Fruit fly (Drosophila melanogaster) whole organism, embryonic: Measurements from ENCODE around the gene PRL-1.

Experiments
- Atf-2 ChIP-seq: fragments of 200-800 bp; sonication (Bioruptor generic); optimal IDR thresholded peaks from 2 replicates; lab custom pipeline; 2016; ENCODE audit warnings: missing biosample characterization, missing genetic modification characterization
- Bdp1 ChIP-seq: fragments of 200-800 bp; sonication (Bioruptor generic); optimal IDR thresholded peaks from 3 replicates; lab custom pipeline; 2016; ENCODE audit warnings: missing biosample characterization, missing genetic modification characterization
- Blimp-1 ChIP-seq: fragments of 200-800 bp; sonication (Bioruptor generic); optimal IDR thresholded peaks from 3 replicates; lab custom pipeline; 2018; ENCODE audit warnings: missing biosample characterization, missing genetic modification characterization, mild to moderate bottlenecking, moderate library complexity, missing genetic modification reagents
- Bteb2 ChIP-seq: fragments of 200-800 bp; sonication (Bioruptor generic); optimal IDR thresholded peaks from 2 replicates; lab custom pipeline; 2016; ENCODE audit warnings: missing biosample characterization, missing genetic modification characterization
- CG10209 ChIP-seq: fragments of 200-800 bp; sonication (Bioruptor generic); optimal IDR thresholded peaks from 3 replicates; lab custom pipeline; 2017; ENCODE audit warnings: missing biosample characterization, mild to moderate bottlenecking, missing genetic modification characterization, missing genetic modification reagents
- CG10543 ChIP-seq: fragments of 200-800 bp; sonication (Bioruptor generic); optimal IDR thresholded peaks from 3 replicates; lab custom pipeline; 2017; ENCODE audit warnings: missing biosample characterization, mild to moderate bottlenecking, missing genetic modification characterization, moderate library complexity
- CG12071 ChIP-seq: fragments of 200-800 bp; sonication (Bioruptor generic); optimal IDR thresholded peaks from 3 replicates; lab custom pipeline; 2018; ENCODE audit warnings: missing biosample characterization, mild to moderate bottlenecking, missing genetic modification characterization
- CG12942 ChIP-seq: fragments of 200-800 bp; sonication (Bioruptor generic); optimal IDR thresholded peaks from 3 replicates; lab custom pipeline; 2016; ENCODE audit warnings: missing biosample characterization, missing genetic modification characterization
- CG14014 ChIP-seq: fragments of 200-800 bp; sonication (Bioruptor generic); IDR thresholded peaks from 2 replicates; pipeline ENCODE4 v1.3.6; 2022; ENCODE audit warnings: missing biosample characterization, missing genetic modification characterization
- CG14860 ChIP-seq: fragments of 200-800 bp; sonication (Bioruptor generic); IDR thresholded peaks from 3 replicates; pipeline ENCODE4 v1.3.6; 2022; ENCODE audit warnings: missing biosample characterization, missing genetic modification characterization; ENCODE audit not compliant: partially characterized antibody
- CG15269 ChIP-seq: fragments of 200-800 bp; sonication (Bioruptor generic); optimal IDR thresholded peaks from 2 replicates; lab custom pipeline; 2018; ENCODE audit warnings: missing biosample characterization, mild to moderate bottlenecking, missing genetic modification characterization, moderate library complexity
- CG15696 ChIP-seq: fragments of 200-800 bp; sonication (Bioruptor generic); optimal IDR thresholded peaks from 2 replicates; lab custom pipeline; 2019; ENCODE audit warnings: missing biosample characterization, mild to moderate bottlenecking, missing genetic modification characterization, moderate library complexity
- CG1602 ChIP-seq: fragments of 200-800 bp; sonication (Bioruptor generic); optimal IDR thresholded peaks from 3 replicates; lab custom pipeline; 2016; ENCODE audit warnings: missing biosample characterization, missing genetic modification characterization
- CG16813 ChIP-seq: fragments of 200-800 bp; sonication (Bioruptor generic); IDR thresholded peaks from 3 replicates; pipeline ENCODE4 v1.3.6; 2022; ENCODE audit warnings: missing biosample characterization, missing genetic modification characterization; ENCODE audit not compliant: partially characterized antibody
- CG16815 ChIP-seq: fragments of 200-800 bp; sonication (Bioruptor generic); optimal IDR thresholded peaks from 3 replicates; lab custom pipeline; 2017; ENCODE audit warnings: missing biosample characterization, mild to moderate bottlenecking, missing genetic modification characterization
- CG17912 ChIP-seq: fragments of 200-800 bp; sonication (Bioruptor generic); optimal IDR thresholded peaks from 2 replicates; lab custom pipeline; 2018; ENCODE audit warnings: missing biosample characterization, mild to moderate bottlenecking, missing genetic modification characterization
- CG2116 ChIP-seq: fragments of 200-800 bp; sonication (Bioruptor generic); optimal IDR thresholded peaks from 3 replicates; lab custom pipeline; 2018; ENCODE audit warnings: missing biosample characterization, mild to moderate bottlenecking, missing genetic modification characterization
- CG30020 ChIP-seq: fragments of 200-800 bp; optimal IDR thresholded peaks from 2 replicates; lab custom pipeline; 2019; ENCODE audit warnings: missing biosample characterization, mild to moderate bottlenecking, missing genetic modification characterization, moderate library complexity
- CG31224 ChIP-seq: fragments of 200-800 bp; sonication (Bioruptor generic); IDR thresholded peaks from 2 replicates; pipeline ENCODE4 v1.3.6; 2022; ENCODE audit warnings: missing biosample characterization, missing genetic modification characterization
- CG34224 ChIP-seq: fragments of 200-800 bp; sonication (Bioruptor generic); IDR thresholded peaks from 3 replicates; pipeline ENCODE4 v1.3.6; 2022; ENCODE audit warnings: missing biosample characterization, missing genetic modification characterization; ENCODE audit not compliant: partially characterized antibody
- CG4424 ChIP-seq: fragments of 200-800 bp; sonication (Bioruptor generic); optimal IDR thresholded peaks from 3 replicates; lab custom pipeline; 2016; ENCODE audit warnings: missing biosample characterization, missing genetic modification characterization
- CG4617 ChIP-seq: fragments of 200-800 bp; sonication (Bioruptor generic); optimal IDR thresholded peaks from 3 replicates; lab custom pipeline; 2016; ENCODE audit warnings: missing biosample characterization, missing genetic modification characterization, borderline replicate concordance
- CG6272 ChIP-seq: fragments of 200-800 bp; sonication (Bioruptor generic); IDR thresholded peaks from 2 replicates; pipeline ENCODE4 v1.3.6; 2022; ENCODE audit warnings: missing biosample characterization, missing genetic modification characterization
- CG6813 ChIP-seq: fragments of 200-800 bp; sonication (Bioruptor generic); optimal IDR thresholded peaks from 2 replicates; lab custom pipeline; 2017; ENCODE audit warnings: missing biosample characterization, missing genetic modification characterization, mild to moderate bottlenecking, moderate library complexity, missing genetic modification reagents
- CG7372 ChIP-seq: fragments of 200-800 bp; sonication (Bioruptor generic); IDR thresholded peaks from 2 replicates; pipeline ENCODE4 v1.3.6; 2022; ENCODE audit warnings: missing biosample characterization, missing genetic modification characterization
- CG7556 ChIP-seq: fragments of 200-800 bp; sonication (Bioruptor generic); optimal IDR thresholded peaks from 2 replicates; lab custom pipeline; 2017; ENCODE audit warnings: missing biosample characterization, mild to moderate bottlenecking, missing genetic modification characterization
- Dll ChIP-seq: fragments of 200-800 bp; sonication (Bioruptor generic); IDR thresholded peaks from 4 replicates; pipeline ENCODE4 v1.3.6; 2022; ENCODE audit warnings: missing biosample characterization, missing genetic modification characterization; ENCODE audit not compliant: partially characterized antibody
- GATAe ChIP-seq: fragments of 200-800 bp; sonication (Bioruptor generic); conservative IDR thresholded peaks from 2 replicates; pipeline ENCODE4 v1.3.6; 2022; ENCODE audit warnings: missing biosample characterization, missing genetic modification characterization
- H2.0 ChIP-seq: fragments of 200-800 bp; sonication (Bioruptor generic); IDR thresholded peaks from 2 replicates; pipeline ENCODE4 v1.3.6; 2022; ENCODE audit warnings: missing biosample characterization, missing genetic modification characterization
- HmgD ChIP-seq: fragments of 200-800 bp; sonication (Bioruptor generic); optimal IDR thresholded peaks from 3 replicates; lab custom pipeline; 2016; ENCODE audit warnings: missing biosample characterization, missing genetic modification characterization
- Meics ChIP-seq: fragments of 200-800 bp; sonication (Bioruptor generic); optimal IDR thresholded peaks from 2 replicates; lab custom pipeline; 2017; ENCODE audit warnings: missing biosample characterization, mild to moderate bottlenecking, missing genetic modification characterization
- Side ChIP-seq: fragments of 200-800 bp; sonication (Bioruptor generic); optimal IDR thresholded peaks from 2 replicates; lab custom pipeline; 2016; ENCODE audit warnings: missing biosample characterization, missing genetic modification characterization
- Sry-δ ChIP-seq: fragments of 200-800 bp; sonication (Bioruptor generic); optimal IDR thresholded peaks from 2 replicates; lab custom pipeline; 2016; ENCODE audit warnings: missing biosample characterization, missing genetic modification characterization
- Trl ChIP-seq, 3 experiments: fragments of >200 bp in 2 of 3; fragments of 200-800 bp in 1 of 3; sonication (Bioruptor generic) in 1 of 3; optimal IDR thresholded peaks; 2 replicates in 1 of 3; 3 replicates in 2 of 3; lab custom pipeline; 2016 to 2017; ENCODE audit warnings: missing biosample characterization in 1 of 3, missing genetic modification characterization in 1 of 3
- YL-1 ChIP-seq: fragments of 200-800 bp; sonication (Bioruptor generic); optimal IDR thresholded peaks from 3 replicates; lab custom pipeline; 2017; ENCODE audit warnings: missing biosample characterization, mild to moderate bottlenecking, missing genetic modification characterization
- aop ChIP-seq: fragments of 200-800 bp; sonication (Bioruptor generic); IDR thresholded peaks from 2 replicates; pipeline ENCODE4 v1.3.6; 2022; ENCODE audit warnings: missing biosample characterization, missing genetic modification characterization
- cad ChIP-seq: fragments of >200 bp; optimal IDR thresholded peaks from 2 replicates; lab custom pipeline; 2017; ENCODE audit warnings: missing biosample characterization, missing genetic modification characterization
- cato ChIP-seq: fragments of 200-800 bp; sonication (Bioruptor generic); optimal IDR thresholded peaks from 2 replicates; lab custom pipeline; 2016; ENCODE audit warnings: missing biosample characterization, missing genetic modification characterization, borderline replicate concordance
- crc ChIP-seq: fragments of 200-800 bp; sonication (Bioruptor generic); optimal IDR thresholded peaks from 2 replicates; lab custom pipeline; 2016; ENCODE audit warnings: missing biosample characterization, missing genetic modification characterization
- dpn ChIP-seq, 2 experiments: fragments of 200-800 bp; sonication (Bioruptor generic); optimal IDR thresholded peaks; 3 replicates each; lab custom pipeline; 2016; ENCODE audit warnings: missing biosample characterization in 2 of 2, missing genetic modification characterization in 2 of 2
- ewg ChIP-seq: fragments of 200-800 bp; sonication (Bioruptor generic); optimal IDR thresholded peaks from 3 replicates; lab custom pipeline; 2017; ENCODE audit warnings: mild to moderate bottlenecking, missing biosample characterization, missing genetic modification reagents, missing genetic modification characterization
- fd102C ChIP-seq: fragments of 200-800 bp; sonication (Bioruptor generic); optimal IDR thresholded peaks from 2 replicates; lab custom pipeline; 2018; ENCODE audit warnings: missing biosample characterization, mild to moderate bottlenecking, missing genetic modification characterization, moderate library complexity
- fru ChIP-seq: fragments of >200 bp; optimal IDR thresholded peaks from 2 replicates; lab custom pipeline; 2017
- grn ChIP-seq: fragments of 200-800 bp; sonication (Bioruptor generic); optimal IDR thresholded peaks from 3 replicates; lab custom pipeline; 2017; ENCODE audit warnings: missing biosample characterization, missing genetic modification characterization
- p53 ChIP-seq: fragments of 200-800 bp; sonication (Bioruptor generic); optimal IDR thresholded peaks from 2 replicates; lab custom pipeline; 2016; ENCODE audit warnings: missing biosample characterization, missing genetic modification characterization
- run ChIP-seq: fragments of 200-800 bp; sonication (Bioruptor generic); optimal IDR thresholded peaks from 3 replicates; lab custom pipeline; 2018; ENCODE audit warnings: missing biosample characterization, mild to moderate bottlenecking, missing genetic modification characterization
- tll ChIP-seq, 2 experiments: fragments of 200-800 bp in 1 of 2; fragments of >200 bp in 1 of 2; sonication (Bioruptor generic) in 1 of 2; optimal IDR thresholded peaks; 2 replicates each; lab custom pipeline; 2017 to 2019; ENCODE audit warnings: missing biosample characterization in 2 of 2, missing genetic modification characterization in 2 of 2, mild to moderate bottlenecking in 1 of 2, moderate library complexity in 1 of 2
- toy ChIP-seq: fragments of 200-800 bp; sonication (Bioruptor generic); IDR thresholded peaks from 2 replicates; pipeline ENCODE4 v1.3.6; 2022; ENCODE audit warnings: missing biosample characterization, missing genetic modification characterization
- trh ChIP-seq: fragments of 200-800 bp; sonication (Bioruptor generic); optimal IDR thresholded peaks from 2 replicates; lab custom pipeline; 2016; ENCODE audit warnings: missing biosample characterization, missing genetic modification characterization
- zfh1 ChIP-seq: fragments of 200-800 bp; sonication (Bioruptor generic); IDR thresholded peaks from 3 replicates; pipeline ENCODE4 v1.3.6; 2022; ENCODE audit warnings: missing biosample characterization, missing genetic modification characterization

Gene PRL-1

DNA sequence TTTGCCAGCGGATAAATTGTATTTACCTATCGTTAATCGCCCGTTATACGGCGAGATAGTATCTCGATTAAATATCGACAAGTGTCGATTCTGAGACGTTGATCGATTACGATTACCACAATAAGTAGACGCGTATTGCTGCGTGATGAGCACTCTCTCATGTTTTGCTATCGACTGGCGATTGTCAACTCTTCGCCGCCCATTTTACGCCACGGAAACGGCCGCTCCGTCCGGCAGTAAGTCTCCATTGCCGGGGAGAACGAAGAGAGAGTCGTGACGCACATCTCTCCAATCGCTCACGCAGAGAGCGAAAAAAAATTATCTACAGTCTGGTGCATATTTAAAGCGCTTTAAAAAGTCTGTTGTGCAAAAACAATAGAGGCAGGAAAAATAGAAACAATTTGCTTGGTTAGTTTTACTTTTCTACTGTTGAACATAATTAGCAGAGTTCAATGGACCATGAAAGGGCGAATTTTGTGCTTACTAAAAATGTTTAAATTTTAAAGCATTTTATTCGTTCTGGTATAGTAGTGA is 5.7 kb downstream of the PRL-1 start, which contains the start of gene CG46309 (continued):
- TF ChIP-seq CG12071 (GFP tag; lab: Kevin White, UChicago): no peak
- TF ChIP-seq Bdp1 (GFP tag; lab: Kevin White, UChicago): no peak
- no peak for TF ChIP-seq aop
- TF ChIP-seq fru (lab: Kevin White, UChicago): no peak
- TF ChIP-seq run (tag; lab: Kevin White, UChicago): no peak
- TF ChIP-seq GATAe (GFP tag; lab: Robert Waterston, UW): no peak
- TF ChIP-seq zfh1: no peak
- no peak for TF ChIP-seq HmgD (GFP tag; lab: Kevin White, UChicago)
- TF ChIP-seq CG31224 (GFP tag; lab: Robert Waterston, UW): no peak
- no peak for TF ChIP-seq ewg (GFP tag; lab: Kevin White, UChicago)
- no peak for TF ChIP-seq H2.0 (GFP tag; lab: Robert Waterston, UW)
- no peak for TF ChIP-seq CG10209 (GFP tag; lab: Kevin White, UChicago)
- no peak for TF ChIP-seq cato (GFP tag; lab: Kevin White, UChicago)
- TF ChIP-seq cad: no peak
- TF ChIP-seq CG30020: no peak
- peak; percentile 59 for TF ChIP-seq Meics (GFP tag; lab: Kevin White, UChicago)
- TF ChIP-seq Trl (optimal IDR thresholded peaks at IDR 0.05; lab: Kevin White, UChicago): peak; percentile 82 to 86
- no peak for TF ChIP-seq Trl (GFP tag; optimal IDR thresholded peaks at IDR 0.05; lab: Kevin White, UChicago)
- TF ChIP-seq CG16813 (GFP tag; lab: Robert Waterston, UW): peak; percentile 89; the same call in 2 of the 3 replicates
- no peak for TF ChIP-seq Side
- TF ChIP-seq grn: peak; percentile 79
- TF ChIP-seq CG14860 (GFP tag; lab: Robert Waterston, UW): peak; percentile 95
- no peak for TF ChIP-seq toy
- TF ChIP-seq CG15269 (tag; lab: Kevin White, UChicago): no peak
- TF ChIP-seq CG10543 (GFP tag; lab: Kevin White, UChicago): peak; percentile 64
- no peak for TF ChIP-seq trh (GFP tag; lab: Kevin White, UChicago)
- TF ChIP-seq Bteb2 (GFP tag; lab: Kevin White, UChicago): peak; percentile 69
- TF ChIP-seq CG12942 (GFP tag; lab: Kevin White, UChicago): peak; percentile 22
- peak; percentile 59 for TF ChIP-seq CG2116 (GFP tag; lab: Kevin White, UChicago)
- no peak for TF ChIP-seq YL-1 (GFP tag; lab: Kevin White, UChicago)
- TF ChIP-seq CG4617: no peak
- TF ChIP-seq CG7556 (GFP tag; lab: Kevin White, UChicago): peak; percentile 50
- TF ChIP-seq CG7372 (GFP tag; lab: Robert Waterston, UW): no peak
- peak; percentile 10 for TF ChIP-seq CG1602 (GFP tag; lab: Kevin White, UChicago)
- no peak for TF ChIP-seq CG16815 (GFP tag; lab: Kevin White, UChicago)
- TF ChIP-seq Sry-δ: peak; percentile 39
- peak; percentile 37 for TF ChIP-seq CG6813 (GFP tag; lab: Kevin White, UChicago)
- TF ChIP-seq CG34224 (GFP tag; lab: Robert Waterston, UW): peak; percentile 96
- TF ChIP-seq CG4424 (GFP tag; lab: Kevin White, UChicago): peak; percentile 18
- peak; percentile 86 for TF ChIP-seq Dll (GFP tag; lab: Robert Waterston, UW)
- no peak for TF ChIP-seq Atf-2 (GFP tag; lab: Kevin White, UChicago)
- no peak for TF ChIP-seq CG6272
- TF ChIP-seq fd102C (GFP tag; lab: Kevin White, UChicago): no peak
- no peak; the same call in 1 of the 2 replicates for TF ChIP-seq CG14014
- TF ChIP-seq p53: peak; percentile 25
- peak; percentile 38 for TF ChIP-seq crc (GFP tag; lab: Kevin White, UChicago)
- TF ChIP-seq tll (GFP tag; optimal IDR thresholded peaks at IDR 0.05; lab: Kevin White, UChicago): no peak
- TF ChIP-seq Blimp-1: no peak
- TF ChIP-seq CG15696: no peak
- no peak for TF ChIP-seq CG17912 (GFP tag; lab: Kevin White, UChicago)
- peak; percentile 1 to 49 for TF ChIP-seq dpn (GFP tag; optimal IDR thresholded peaks at IDR 0.05; lab: Kevin White, UChicago)
